Fruit fly (Drosophila melanogaster): Measurements from ENCODE around the gene Tcs4.

- TF ChIP-seq Myc (optimal IDR thresholded peaks at IDR 0.05) (no peak), h (optimal IDR thresholded peaks at IDR 0.05) (no peak), insv (optimal IDR thresholded peaks at IDR 0.05) (no peak), psq (optimal IDR thresholded peaks at IDR 0.05) (no peak), ttk (optimal IDR thresholded peaks at IDR 0.05) (no peak), Sin3A (optimal IDR thresholded peaks at IDR 0.05) (no peak)
These were observed 38.9 kb downstream of the Tcs4 start for dm6 chrX:19662583-19663195.

Data from Kc167 (cell line).